Worm (Caenorhabditis elegans): ENCODE measurements around the gene tag-314.

Gene tag-314

ce11 chrV:10450355-10450754, 21.8 kb upstream of the tag-314 start:
- TF ChIP-seq ref-1 (GFP tag; conservative IDR thresholded peaks at IDR 0.05) (peak; percentile 61; the same call in 1 of the 2 replicates), klf-2 (GFP tag; conservative IDR thresholded peaks at IDR 0.05) (peak; percentile 89), flt-1 (GFP tag; IDR thresholded peaks at IDR 0.05) (peak; percentile 90), ztf-23 (GFP tag; IDR thresholded peaks at IDR 0.05) (peak; percentile 85)

ce11 chrV:10449947-10450346, 21.4 kb upstream of the tag-314 start:
- TF ChIP-seq ref-1 (GFP tag; conservative IDR thresholded peaks at IDR 0.05): 0 out of 2 replicates have a peak, but pooled peaks have one; percentile 7

DNA sequence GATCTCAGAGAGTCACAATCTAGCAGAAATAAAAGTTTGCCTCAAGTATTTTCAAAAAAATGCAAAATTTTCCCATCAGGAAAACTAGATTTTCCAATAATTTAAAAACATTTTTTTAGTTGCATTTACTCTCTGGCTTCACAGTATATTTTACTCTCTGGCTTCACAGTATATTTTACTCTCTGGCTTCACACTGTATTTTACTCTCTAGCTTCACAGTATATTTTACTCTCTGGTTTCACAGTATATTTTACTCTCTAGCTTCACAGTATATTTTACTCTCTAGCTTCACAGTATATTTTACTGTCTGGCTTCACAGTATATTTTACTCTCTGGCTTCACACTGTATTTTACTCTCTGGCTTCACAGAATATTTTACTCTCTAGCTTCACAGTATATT, 20.8 kb upstream of the tag-314 start:
- TF ChIP-seq ztf-29 (GFP tag; IDR thresholded peaks at IDR 0.05) (peak; percentile 51; the same call in 1 of the 2 replicates), flt-1 (GFP tag; IDR thresholded peaks at IDR 0.05) (peak; percentile 60; the same call in 1 of the 2 replicates), tab-1 (GFP tag; IDR thresholded peaks at IDR 0.05) (0 out of 2 replicates have a peak, but pooled peaks have one; percentile 6), ref-1 (GFP tag; conservative IDR thresholded peaks at IDR 0.05) (0 out of 2 replicates have a peak, but pooled peaks have one; percentile 53), ztf-23 (GFP tag; IDR thresholded peaks at IDR 0.05) (peak; percentile 54; the same call in 1 of the 2 replicates)

DNA sequence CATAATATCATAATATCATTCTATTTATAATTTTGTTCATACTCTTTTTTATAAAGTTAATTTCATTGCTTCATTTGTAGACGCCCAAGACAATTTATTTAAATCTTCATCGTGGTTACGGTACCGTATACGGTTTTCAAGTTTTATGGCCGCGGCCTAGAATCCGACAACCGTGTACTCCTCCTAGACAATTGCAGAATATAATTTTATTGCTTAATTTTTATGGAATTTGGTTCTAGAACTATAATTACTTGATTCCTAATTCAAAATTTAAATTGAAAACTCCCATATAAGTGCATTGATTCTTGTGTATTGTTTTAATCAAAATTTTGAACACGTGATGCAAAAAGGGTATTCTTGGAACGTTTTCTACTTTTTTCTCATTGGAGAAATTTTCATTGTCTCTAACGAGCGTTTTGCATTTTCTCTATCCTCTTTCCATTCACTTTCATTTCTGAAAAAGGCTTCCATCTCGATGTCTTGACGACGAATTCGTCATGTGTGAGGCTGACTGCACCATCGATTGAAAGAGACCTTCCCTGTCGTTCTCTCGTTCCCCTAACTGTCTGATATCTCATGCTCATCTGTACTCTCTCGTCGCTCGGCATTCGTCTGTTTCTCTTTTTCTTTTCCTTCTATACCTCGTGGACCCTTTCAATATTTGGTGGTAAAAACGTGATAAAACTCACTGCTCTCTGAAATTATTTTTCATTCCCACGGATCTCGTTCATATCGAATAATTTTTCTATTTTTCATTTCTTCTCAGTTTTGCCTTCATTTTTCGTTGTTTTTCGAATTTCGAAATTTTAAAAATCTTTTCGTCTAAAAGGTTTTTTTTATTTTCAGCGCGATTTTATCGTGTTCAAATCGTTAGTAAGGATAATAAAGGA, 12.9 kb upstream of the tag-314 start, which contains the start of gene pap-1:
Gene pap-1, plus strand, starts transcription at position 840 of the 890 bp plus-strand sequence.
- TF ChIP-seq flt-1 (GFP tag; IDR thresholded peaks at IDR 0.05) (no peak), ztf-23 (GFP tag; IDR thresholded peaks at IDR 0.05) (no peak), ref-1 (GFP tag; conservative IDR thresholded peaks at IDR 0.05) (no peak), T22C8.4 (GFP tag; IDR thresholded peaks at IDR 0.05) (peak; percentile 73), ztf-29 (GFP tag; IDR thresholded peaks at IDR 0.05) (no peak)

DNA sequence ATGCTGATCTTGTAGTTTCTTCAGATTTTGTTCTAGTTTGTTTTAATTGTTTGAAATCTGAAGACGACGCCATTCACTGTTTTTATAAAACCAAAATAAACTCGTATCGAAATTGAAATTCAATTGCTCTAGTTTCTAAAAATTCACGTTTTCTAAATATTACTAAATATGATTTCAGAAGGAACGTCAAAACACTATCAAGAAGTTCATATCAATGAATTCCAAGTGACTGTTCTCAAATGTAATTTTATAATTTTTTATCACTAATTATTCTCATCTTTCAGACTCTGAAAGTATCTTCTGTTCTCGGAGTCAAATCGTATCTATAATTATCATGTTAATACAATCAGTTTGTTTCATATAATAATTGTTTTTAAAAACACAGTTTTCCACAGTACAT, 12.2 kb upstream of the tag-314 start, which contains the start of gene snf-10:
Gene snf-10, minus strand, starts transcription at position 101 of the 400 bp plus-strand sequence.
- TF ChIP-seq ztf-29 (GFP tag; IDR thresholded peaks at IDR 0.05) (no peak), flt-1 (GFP tag; IDR thresholded peaks at IDR 0.05) (no peak), med-1 (GFP tag; optimal IDR thresholded peaks at IDR 0.05; ENCODE audit: insufficient read depth) (no peak), klf-2 (GFP tag; conservative IDR thresholded peaks at IDR 0.05) (no peak), ztf-23 (GFP tag; IDR thresholded peaks at IDR 0.05) (no peak), tab-1 (GFP tag; IDR thresholded peaks at IDR 0.05) (no peak), ref-1 (GFP tag; conservative IDR thresholded peaks at IDR 0.05) (no peak), cog-1 (tag; optimal IDR thresholded peaks at IDR 0.05) (no peak), T22C8.4 (GFP tag; IDR thresholded peaks at IDR 0.05) (no peak)

DNA sequence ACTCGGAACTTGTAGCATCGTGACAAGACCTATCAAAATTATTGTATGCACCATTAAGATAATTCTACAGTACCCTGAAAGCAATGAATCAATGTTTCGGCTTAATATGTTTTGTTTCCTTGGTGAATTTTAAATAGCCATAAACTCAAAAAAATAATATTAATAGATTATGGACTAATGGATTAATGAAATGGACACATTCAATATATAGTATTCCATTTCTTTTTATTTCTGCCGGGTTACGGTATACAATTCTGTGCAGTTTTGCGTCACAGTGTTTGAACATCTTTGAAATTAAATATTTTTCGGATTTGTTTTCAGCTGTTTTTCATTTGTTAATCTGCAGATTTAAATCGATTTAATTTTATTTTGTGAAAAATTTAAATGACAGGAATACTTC, 8.1 kb upstream of the tag-314 start, which contains the start of gene set-22:
Gene set-22, plus strand, starts transcription at position 301 of the 400 bp plus-strand sequence.
- TF ChIP-seq med-1 (GFP tag; optimal IDR thresholded peaks at IDR 0.05; ENCODE audit: insufficient read depth) (no peak), tab-1 (GFP tag; IDR thresholded peaks at IDR 0.05) (no peak), flt-1 (GFP tag; IDR thresholded peaks at IDR 0.05) (no peak), ztf-23 (GFP tag; IDR thresholded peaks at IDR 0.05) (no peak), ztf-29 (GFP tag; IDR thresholded peaks at IDR 0.05) (no peak), ref-1 (GFP tag; conservative IDR thresholded peaks at IDR 0.05) (no peak), klf-2 (GFP tag; conservative IDR thresholded peaks at IDR 0.05) (no peak), cog-1 (tag; optimal IDR thresholded peaks at IDR 0.05) (no peak), T22C8.4 (GFP tag; IDR thresholded peaks at IDR 0.05) (no peak)

- TF ChIP-seq cog-1 (tag; optimal IDR thresholded peaks at IDR 0.05) (no peak), ztf-23 (GFP tag; IDR thresholded peaks at IDR 0.05) (no peak), ref-1 (GFP tag; conservative IDR thresholded peaks at IDR 0.05) (no peak), T22C8.4 (GFP tag; IDR thresholded peaks at IDR 0.05) (no peak), klf-2 (GFP tag; conservative IDR thresholded peaks at IDR 0.05) (no peak), flt-1 (GFP tag; IDR thresholded peaks at IDR 0.05) (no peak), tab-1 (GFP tag; IDR thresholded peaks at IDR 0.05) (no peak), ztf-29 (GFP tag; IDR thresholded peaks at IDR 0.05) (no peak), med-1 (GFP tag; optimal IDR thresholded peaks at IDR 0.05; ENCODE audit: insufficient read depth) (no peak)
Measured at ce11 chrV:10435198-10435597, 6.7 kb upstream of the tag-314 start.

ce11 chrV:10433721-10434120, 5.2 kb upstream of the tag-314 start, which contains the start of gene Y32F6A.4:
Gene Y32F6A.4 (minus strand): TSS chrV:10434067.
- TF ChIP-seq klf-2 (GFP tag; conservative IDR thresholded peaks at IDR 0.05) (no peak), ztf-23 (GFP tag; IDR thresholded peaks at IDR 0.05) (no peak), ztf-29 (GFP tag; IDR thresholded peaks at IDR 0.05) (no peak), T22C8.4 (GFP tag; IDR thresholded peaks at IDR 0.05) (no peak), med-1 (GFP tag; optimal IDR thresholded peaks at IDR 0.05; ENCODE audit: insufficient read depth) (no peak)

DNA sequence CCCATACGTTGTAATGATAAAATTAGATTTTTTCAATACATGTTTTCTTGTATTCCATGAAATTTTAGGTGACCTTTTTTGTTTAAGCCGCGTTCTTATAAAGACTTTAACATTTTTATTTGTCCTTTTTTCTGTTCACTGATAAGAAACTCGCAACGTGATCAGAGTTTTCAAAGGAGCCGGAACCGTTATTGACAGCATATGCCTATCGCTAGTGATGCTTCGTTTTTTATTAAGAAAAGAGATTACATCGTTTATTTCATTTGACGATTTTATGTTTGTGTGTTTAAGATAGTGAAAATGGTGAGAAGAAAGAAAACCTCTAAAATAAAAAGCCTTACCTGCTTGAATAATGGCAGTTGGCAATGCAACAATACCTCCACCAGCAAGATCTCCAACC, 4.1 kb upstream of the tag-314 start:
- TF ChIP-seq med-1 (GFP tag; optimal IDR thresholded peaks at IDR 0.05; ENCODE audit: insufficient read depth): no peak
- TF ChIP-seq klf-2 (GFP tag; conservative IDR thresholded peaks at IDR 0.05): no peak
- TF ChIP-seq ztf-23 (GFP tag; IDR thresholded peaks at IDR 0.05): no peak

DNA sequence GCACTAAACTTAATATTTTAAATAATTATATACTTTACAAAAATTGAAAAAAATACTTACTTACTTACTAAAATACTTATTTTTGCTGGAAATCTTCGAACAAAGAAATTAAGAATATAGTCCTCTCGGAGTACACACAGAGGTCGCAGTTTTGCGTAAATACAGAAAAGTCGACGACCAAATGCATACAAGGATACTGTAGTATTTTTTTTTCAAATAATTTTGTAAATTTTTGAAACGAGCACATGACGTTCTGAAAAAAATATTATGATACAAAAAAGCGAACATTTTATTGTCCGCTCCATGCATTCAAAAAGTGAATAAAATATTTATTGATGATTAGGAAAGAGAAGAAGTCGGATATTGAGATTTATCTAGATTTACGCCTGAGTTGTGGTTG, 2.3 kb downstream of the tag-314 start, which contains the start of gene apc-10:
Gene apc-10, minus strand, starts transcription at position 101 of the 400 bp plus-strand sequence.
- TF ChIP-seq T22C8.4 (GFP tag; IDR thresholded peaks at IDR 0.05) (no peak), ref-1 (GFP tag; conservative IDR thresholded peaks at IDR 0.05) (no peak), ztf-23 (GFP tag; IDR thresholded peaks at IDR 0.05) (no peak), med-1 (GFP tag; optimal IDR thresholded peaks at IDR 0.05; ENCODE audit: insufficient read depth) (no peak), ztf-29 (GFP tag; IDR thresholded peaks at IDR 0.05) (no peak), flt-1 (GFP tag; IDR thresholded peaks at IDR 0.05) (no peak), cog-1 (tag; optimal IDR thresholded peaks at IDR 0.05) (no peak), klf-2 (GFP tag; conservative IDR thresholded peaks at IDR 0.05) (no peak), tab-1 (GFP tag; IDR thresholded peaks at IDR 0.05) (no peak)

All from whole organism, midembryonic.